Worm (Caenorhabditis elegans) whole organism, L3 larva: ENCODE data around the gene Y73F8A.23.

Experiments used
- ZK546.5 ChIP-seq: sonication (generic microtip); optimal IDR thresholded peaks from 2 replicates; lab custom pipeline; 2017; ENCODE audit warnings: missing biosample characterization, missing genetic modification characterization
- ceh-28 ChIP-seq: fragments of 150-350 bp; optimal IDR thresholded peaks from 2 replicates; lab custom pipeline; 2014; ENCODE audit warnings: missing biosample characterization, missing genetic modification reagents, missing genetic modification characterization
- elt-2 ChIP-seq: sonication (generic microtip); optimal IDR thresholded peaks from 2 replicates; lab custom pipeline; 2016; ENCODE audit warnings: missing genetic modification reagents, mild to moderate bottlenecking, missing genetic modification characterization, missing compliant biosample characterization
- elt-3 ChIP-seq, 3 experiments: fragments of 150-350 bp in 1 of 3; sonication (generic microtip) in 2 of 3; optimal IDR thresholded peaks; 2 replicates in 2 of 3; 4 replicates in 1 of 3; lab custom pipeline; 2014 to 2017; ENCODE audit warnings: missing biosample characterization in 3 of 3, missing genetic modification characterization in 3 of 3
- fkh-2 ChIP-seq: fragments of 150-350 bp; optimal IDR thresholded peaks from 2 replicates; lab custom pipeline; 2014; ENCODE audit warnings: missing biosample characterization, missing genetic modification reagents, missing genetic modification characterization
- jun-1 ChIP-seq: fragments of 150-350 bp; optimal IDR thresholded peaks from 2 replicates; lab custom pipeline; 2014; ENCODE audit warnings: missing biosample characterization, missing genetic modification reagents, missing genetic modification characterization
- lin-15B ChIP-seq: fragments of 150-350 bp; optimal IDR thresholded peaks from 2 replicates; lab custom pipeline; 2014; ENCODE audit warnings: missing biosample characterization, missing genetic modification characterization
- mdl-1 ChIP-seq: fragments of 150-350 bp; optimal IDR thresholded peaks from 2 replicates; lab custom pipeline; 2014; ENCODE audit warnings: missing biosample characterization, missing genetic modification characterization
- nhr-23 ChIP-seq: fragments of 150-350 bp; optimal IDR thresholded peaks from 2 replicates; lab custom pipeline; 2014; ENCODE audit warnings: missing biosample characterization, missing genetic modification reagents, missing genetic modification characterization
- nhr-76 ChIP-seq: fragments of 150-350 bp; sonication (generic microtip); optimal IDR thresholded peaks from 5 replicates; lab custom pipeline; 2014; ENCODE audit warnings: missing biosample characterization, missing genetic modification characterization
- nhr-77 ChIP-seq: fragments of 150-350 bp; optimal IDR thresholded peaks from 2 replicates; lab custom pipeline; 2014; ENCODE audit warnings: missing biosample characterization, missing genetic modification characterization
- pqm-1 ChIP-seq: fragments of 150-350 bp; optimal IDR thresholded peaks from 2 replicates; lab custom pipeline; 2017; ENCODE audit warnings: missing biosample characterization, missing genetic modification characterization, inconsistent platforms
- snpc-4 ChIP-seq: fragments of 150-350 bp; optimal IDR thresholded peaks from 2 replicates; lab custom pipeline; 2014; ENCODE audit warnings: missing biosample characterization, missing genetic modification characterization
- tbx-2 ChIP-seq: sonication (generic microtip); optimal IDR thresholded peaks from 2 replicates; lab custom pipeline; 2016; ENCODE audit warnings: mild to moderate bottlenecking, missing genetic modification characterization, missing compliant biosample characterization
- zag-1 ChIP-seq: fragments of 150-350 bp; optimal IDR thresholded peaks from 2 replicates; lab custom pipeline; 2014; ENCODE audit warnings: missing biosample characterization, missing genetic modification characterization
- ztf-4 ChIP-seq: fragments of 150-350 bp; optimal IDR thresholded peaks from 2 replicates; lab custom pipeline; 2014; ENCODE audit warnings: missing biosample characterization, missing genetic modification characterization

Y73F8A.23 gene

DNA sequence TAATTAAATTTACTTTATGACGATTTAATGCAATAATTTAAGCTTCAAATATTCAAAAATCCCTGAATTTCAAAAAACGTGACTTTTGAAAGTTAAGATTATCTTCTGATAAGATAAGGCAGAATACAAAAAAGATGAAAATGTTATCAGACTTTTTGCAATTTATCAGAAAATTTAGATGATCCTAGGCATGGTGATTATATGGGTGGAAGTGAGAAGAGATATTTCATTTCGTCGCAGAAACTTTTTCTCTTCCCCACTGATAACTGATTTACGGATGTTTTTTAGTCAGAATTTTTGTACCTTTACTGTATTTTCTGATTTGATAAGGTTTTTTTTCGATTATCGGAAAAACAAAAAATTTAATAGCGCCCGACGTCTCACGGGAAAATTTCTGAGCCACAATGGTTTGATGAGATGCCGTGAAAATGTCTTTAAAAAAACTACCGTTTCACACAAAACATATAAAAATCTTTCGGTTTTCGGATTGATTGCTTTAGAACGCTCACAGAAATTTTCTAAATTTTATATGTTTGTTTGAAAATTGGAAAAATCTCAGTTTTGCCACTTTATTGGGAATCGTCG lies 49.0 kb downstream of the Y73F8A.23 start:
- TF ChIP-seq ZK546.5 (no peak), zag-1 (tag; lab: Kevin White, UChicago) (no peak), elt-3 (tag; optimal IDR thresholded peaks at IDR 0.05; lab: Kevin White, UChicago) (peak in 1 of 3 experiments; percentile 39), snpc-4 (tag; lab: Kevin White, UChicago) (no peak), elt-2 (peak; percentile 67)

ce11 chrIV:15394544-15395125 lies 49.7 kb downstream of the Y73F8A.23 start:
- TF ChIP-seq elt-2: peak; percentile 35
- TF ChIP-seq nhr-76 (tag; lab: Kevin White, UChicago): no peak
- no peak for TF ChIP-seq jun-1 (tag; lab: Kevin White, UChicago)
- no peak for TF ChIP-seq ceh-28 (tag; lab: Kevin White, UChicago)
- no peak for TF ChIP-seq nhr-77 (tag; lab: Kevin White, UChicago)
- TF ChIP-seq nhr-23 (tag; lab: Kevin White, UChicago): no peak
- no peak for TF ChIP-seq fkh-2 (tag; lab: Kevin White, UChicago)
- peak; percentile 75 for TF ChIP-seq snpc-4 (tag; lab: Kevin White, UChicago)
- TF ChIP-seq ztf-4 (tag; lab: Kevin White, UChicago): no peak
- TF ChIP-seq ZK546.5: no peak

DNA sequence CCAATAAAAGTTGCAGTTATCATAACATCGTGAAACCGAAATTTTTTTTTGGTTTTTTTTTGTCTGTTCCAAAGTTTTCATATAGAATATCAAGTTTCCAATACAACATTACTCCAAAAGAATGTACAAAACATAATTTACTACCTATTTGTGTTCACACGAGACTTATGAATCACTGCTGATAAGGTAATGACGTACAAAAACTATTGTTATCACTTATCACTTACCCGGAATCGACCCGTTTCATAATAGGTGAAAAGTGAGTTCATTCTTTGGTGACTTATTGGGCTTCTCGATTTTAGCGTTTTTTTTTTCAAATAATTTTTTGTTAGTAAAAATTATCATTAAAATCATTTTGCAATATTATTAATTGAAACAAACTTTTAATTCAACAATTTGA lies 51.2 kb downstream of the Y73F8A.23 start:
- no peak for TF ChIP-seq lin-15B
- TF ChIP-seq mdl-1 (tag; lab: Kevin White, UChicago): peak; percentile 16
- peak; percentile 83 for TF ChIP-seq elt-2
- peak; percentile 87 for TF ChIP-seq pqm-1 (tag; lab: Kevin White, UChicago)
- peak; percentile 36 for TF ChIP-seq jun-1 (tag; lab: Kevin White, UChicago)
- no peak for TF ChIP-seq tbx-2 (tag; lab: Kevin White, UChicago)
